Worm (Caenorhabditis elegans) whole organism, L4 larva: ENCODE measurements around the gene nhr-93.

Experiments
- F49E8.2 ChIP-seq: sonication (generic microtip); optimal IDR thresholded peaks from 2 replicates; lab custom pipeline; 2016; ENCODE audit warnings: missing compliant biosample characterization, mild to moderate bottlenecking, missing genetic modification characterization, borderline replicate concordance
- T26A8.4 ChIP-seq: fragments of 200-800 bp; sonication (Bioruptor generic); IDR thresholded peaks from 2 replicates; pipeline ENCODE4 v1.3.6; 2022; ENCODE audit warnings: missing genetic modification characterization, missing compliant biosample characterization
- Y48G9A.11 ChIP-seq: fragments of 200-800 bp; sonication (Bioruptor generic); IDR thresholded peaks from 2 replicates; pipeline ENCODE4 v1.3.6; 2022; ENCODE audit warnings: missing genetic modification reagents, missing genetic modification characterization, missing compliant biosample characterization
- Y75B8A.6 ChIP-seq: fragments of 200-800 bp; sonication (Bioruptor generic); IDR thresholded peaks from 2 replicates; pipeline ENCODE4 v1.3.6; 2022; ENCODE audit warnings: missing genetic modification reagents, missing genetic modification characterization, missing compliant biosample characterization
- aha-1 ChIP-seq: fragments of 150-350 bp; peaks from one replicate; lab custom pipeline; 2014; ENCODE audit warnings: missing biosample characterization, missing genetic modification characterization
- aly-2 ChIP-seq: sonication (generic microtip); optimal IDR thresholded peaks from 2 replicates; lab custom pipeline; 2018; ENCODE audit warnings: missing biosample characterization, missing genetic modification characterization
- arid-1 ChIP-seq: fragments of 200-800 bp; sonication (Bioruptor generic); conservative IDR thresholded peaks from 2 replicates; pipeline ENCODE4 v1.3.6; 2022; ENCODE audit warnings: missing genetic modification reagents, missing genetic modification characterization, missing compliant biosample characterization
- attf-4 ChIP-seq: sonication (generic microtip); optimal IDR thresholded peaks from 3 replicates; lab custom pipeline; 2017; ENCODE audit warnings: missing biosample characterization, missing genetic modification characterization
- ceh-28 ChIP-seq: fragments of 150-350 bp; optimal IDR thresholded peaks from 2 replicates; lab custom pipeline; 2014; ENCODE audit warnings: missing biosample characterization, missing genetic modification reagents, missing genetic modification characterization
- daf-16 ChIP-seq, 3 experiments: sonication (generic microtip); optimal IDR thresholded peaks; 2 replicates each; lab custom pipeline; 2016 to 2017; ENCODE audit warnings: missing genetic modification characterization in 3 of 3, missing genetic modification reagents in 3 of 3, mild to moderate bottlenecking in 2 of 3, missing compliant biosample characterization in 2 of 3, missing biosample characterization in 1 of 3, moderate library complexity in 1 of 3
- daf-19 ChIP-seq: fragments of 200-800 bp; sonication (Bioruptor generic); conservative IDR thresholded peaks from 2 replicates; pipeline ENCODE4 v1.3.6; 2022; ENCODE audit warnings: missing genetic modification characterization, missing compliant biosample characterization
- daf-8 ChIP-seq: fragments of 200-800 bp; sonication (Bioruptor generic); IDR thresholded peaks from 2 replicates; pipeline ENCODE4 v1.3.6; 2022; ENCODE audit warnings: missing genetic modification characterization, missing compliant biosample characterization
- fos-1 ChIP-seq: fragments of 150-350 bp; optimal IDR thresholded peaks from 2 replicates; lab custom pipeline; 2014; ENCODE audit warnings: missing biosample characterization, missing genetic modification characterization
- gei-8 ChIP-seq: fragments of 200-800 bp; sonication (Bioruptor generic); optimal IDR thresholded peaks from 2 replicates; lab custom pipeline; 2018; ENCODE audit warnings: mild to moderate bottlenecking, missing genetic modification characterization, missing compliant biosample characterization
- hif-1 ChIP-seq, 2 experiments: sonication (generic microtip); optimal IDR thresholded peaks; 2 replicates each; lab custom pipeline; 2016 to 2017; ENCODE audit warnings: missing compliant biosample characterization in 2 of 2, missing genetic modification characterization in 2 of 2, missing genetic modification reagents in 2 of 2, missing genotype in 2 of 2, mild to moderate bottlenecking in 1 of 2
- hlh-30 ChIP-seq: sonication (generic microtip); optimal IDR thresholded peaks from 2 replicates; lab custom pipeline; 2017; ENCODE audit warnings: antibody characterized with exemption, mild to moderate bottlenecking, missing genetic modification characterization, missing compliant biosample characterization; ENCODE audit not compliant: insufficient read depth
- hmg-1.1 ChIP-seq: fragments of 200-800 bp; sonication (Bioruptor generic); IDR thresholded peaks from 2 replicates; pipeline ENCODE4 v1.3.6; 2022; ENCODE audit warnings: missing genetic modification reagents, missing genetic modification characterization, missing compliant biosample characterization
- lin-38 ChIP-seq: fragments of 200-800 bp; sonication (Bioruptor generic); IDR thresholded peaks from 2 replicates; pipeline ENCODE4 v1.3.6; 2022; ENCODE audit warnings: missing genetic modification reagents, missing genetic modification characterization, missing compliant biosample characterization
- lir-3 ChIP-seq: sonication (generic microtip); optimal IDR thresholded peaks from 2 replicates; lab custom pipeline; 2016; ENCODE audit warnings: mild to moderate bottlenecking, missing genetic modification characterization, missing compliant biosample characterization
- lsy-2 ChIP-seq, 2 experiments: fragments of 150-350 bp in 1 of 2; sonication (generic microtip) in 1 of 2; optimal IDR thresholded peaks; 2 replicates each; lab custom pipeline; 2014 to 2017; ENCODE audit warnings: missing biosample characterization in 2 of 2, missing genetic modification characterization in 2 of 2
- madf-9 ChIP-seq: fragments of 200-800 bp; sonication (Bioruptor generic); conservative IDR thresholded peaks from 2 replicates; pipeline ENCODE4 v1.3.6; 2022; ENCODE audit warnings: missing genetic modification reagents, missing genetic modification characterization, missing compliant biosample characterization
- mdt-29 ChIP-seq: fragments of 200-800 bp; sonication (Bioruptor generic); IDR thresholded peaks from 2 replicates; pipeline ENCODE4 v1.3.6; 2022; ENCODE audit warnings: missing genetic modification reagents, missing genetic modification characterization, missing compliant biosample characterization
- mxl-2 ChIP-seq: fragments of 200-800 bp; sonication (Bioruptor generic); conservative IDR thresholded peaks from 2 replicates; pipeline ENCODE4 v1.3.6; 2022; ENCODE audit warnings: missing genetic modification reagents, missing genetic modification characterization, missing compliant biosample characterization
- mxl-3 ChIP-seq: fragments of 200-800 bp; sonication (Bioruptor generic); optimal IDR thresholded peaks from 2 replicates; lab custom pipeline; 2018; ENCODE audit warnings: mild to moderate bottlenecking, missing genetic modification characterization, missing compliant biosample characterization
- nhr-10 ChIP-seq: fragments of 150-350 bp; optimal IDR thresholded peaks from 2 replicates; lab custom pipeline; 2014; ENCODE audit warnings: missing biosample characterization, missing genetic modification characterization
- nhr-11 ChIP-seq: fragments of 150-350 bp; optimal IDR thresholded peaks from 2 replicates; lab custom pipeline; 2014; ENCODE audit warnings: missing biosample characterization, missing genetic modification characterization
- nhr-111 ChIP-seq: fragments of 200-800 bp; sonication (Bioruptor generic); optimal IDR thresholded peaks from 2 replicates; lab custom pipeline; 2018; ENCODE audit warnings: mild to moderate bottlenecking, missing genetic modification characterization, missing compliant biosample characterization
- nhr-77 ChIP-seq: fragments of 150-350 bp; optimal IDR thresholded peaks from 2 replicates; lab custom pipeline; 2014; ENCODE audit warnings: missing biosample characterization, missing genetic modification characterization
- sdz-12 ChIP-seq: fragments of 200-800 bp; sonication (Bioruptor generic); optimal IDR thresholded peaks from 2 replicates; lab custom pipeline; 2018; ENCODE audit warnings: mild to moderate bottlenecking, missing genetic modification characterization, missing compliant biosample characterization
- set-16 ChIP-seq: fragments of 200-800 bp; sonication (Bioruptor generic); IDR thresholded peaks from 2 replicates; pipeline ENCODE4 v1.3.6; 2022; ENCODE audit warnings: missing genetic modification reagents, missing genetic modification characterization, missing compliant biosample characterization
- skn-1 ChIP-seq: fragments of 150-350 bp; optimal IDR thresholded peaks from 2 replicates; lab custom pipeline; 2014; ENCODE audit warnings: missing biosample characterization, missing genetic modification characterization
- snpc-1.2 ChIP-seq: fragments of 200-800 bp; sonication (Bioruptor generic); IDR thresholded peaks from 2 replicates; pipeline ENCODE4 v1.3.6; 2022; ENCODE audit warnings: missing genetic modification reagents, missing genetic modification characterization, missing compliant biosample characterization
- snpc-4 ChIP-seq: fragments of 150-350 bp; optimal IDR thresholded peaks from 2 replicates; lab custom pipeline; 2014; ENCODE audit warnings: missing biosample characterization, missing genetic modification characterization
- spr-3 ChIP-seq: fragments of 200-800 bp; sonication (Bioruptor generic); optimal IDR thresholded peaks from 2 replicates; lab custom pipeline; 2018; ENCODE audit warnings: mild to moderate bottlenecking, missing genetic modification characterization, missing compliant biosample characterization
- tag-97 ChIP-seq: fragments of 200-800 bp; sonication (Bioruptor generic); IDR thresholded peaks from 2 replicates; pipeline ENCODE4 v1.3.6; 2022; ENCODE audit warnings: missing genetic modification characterization, missing compliant biosample characterization
- unc-130 ChIP-seq: sonication (generic microtip); optimal IDR thresholded peaks from 2 replicates; lab custom pipeline; 2016; ENCODE audit warnings: missing genetic modification reagents, missing genetic modification characterization, missing compliant biosample characterization
- unc-39 ChIP-seq: sonication (generic microtip); optimal IDR thresholded peaks from 2 replicates; lab custom pipeline; 2017; ENCODE audit warnings: missing biosample characterization, missing genetic modification characterization
- unc-62 ChIP-seq, 3 experiments: fragments of 150-350 bp in 1 of 3; sonication (generic microtip); optimal IDR thresholded peaks in 2 of 3; peaks in 1 of 3; 1 replicate in 1 of 3; 2 replicates in 2 of 3; lab custom pipeline; 2014 to 2017; ENCODE audit warnings: missing biosample characterization in 3 of 3, missing genetic modification characterization in 3 of 3, missing genetic modification reagents in 3 of 3, missing genotype in 1 of 3
- vab-7 ChIP-seq: fragments of 200-800 bp; sonication (Bioruptor generic); IDR thresholded peaks from 2 replicates; pipeline ENCODE4 v1.3.6; 2022; ENCODE audit warnings: missing genetic modification reagents, missing genetic modification characterization, missing compliant biosample characterization
- zfp-3 ChIP-seq: fragments of 200-800 bp; sonication (Bioruptor generic); conservative IDR thresholded peaks from 2 replicates; pipeline ENCODE4 v1.3.6; 2022; ENCODE audit warnings: missing genetic modification reagents, missing genetic modification characterization, missing compliant biosample characterization
- zip-2 ChIP-seq: fragments of 150-350 bp; optimal IDR thresholded peaks from 2 replicates; lab custom pipeline; 2014; ENCODE audit warnings: missing biosample characterization, missing genetic modification characterization

nhr-93 gene

ce11 chrV:3579795-3580194 lies 41.6 kb upstream of the nhr-93 start (continued):
- TF ChIP-seq skn-1: no peak
- TF ChIP-seq gei-8 (GFP tag; lab: Kevin White, UChicago): no peak
- no peak for TF ChIP-seq aly-2 (tag; lab: Kevin White, UChicago)
- peak in 1 of 2 experiments; percentile 78 for TF ChIP-seq hif-1 (tag; optimal IDR thresholded peaks at IDR 0.05; lab: Kevin White, UChicago)
- TF ChIP-seq nhr-11 (tag; lab: Kevin White, UChicago): peak; percentile 80
- TF ChIP-seq nhr-77 (tag; lab: Kevin White, UChicago): no peak

ce11 chrV:3579248-3579647 lies 41.0 kb upstream of the nhr-93 start:
- TF ChIP-seq hmg-1.1 (GFP tag; lab: Robert Waterston, UW) (0 out of 2 replicates have a peak, but pooled peaks have one; percentile 16), unc-39 (no peak), ceh-28 (tag; lab: Kevin White, UChicago) (no peak), daf-19 (GFP tag; lab: Robert Waterston, UW) (no peak), snpc-4 (no peak), T26A8.4 (GFP tag; lab: Robert Waterston, UW) (no peak), zfp-3 (GFP tag; lab: Robert Waterston, UW) (no peak), aha-1 (peak; percentile 98), mdt-29 (no peak), nhr-111 (GFP tag; lab: Kevin White, UChicago) (no peak), daf-8 (GFP tag; lab: Robert Waterston, UW) (no peak), fos-1 (tag; lab: Kevin White, UChicago) (no peak), nhr-77 (tag; lab: Kevin White, UChicago) (no peak), hif-1 (tag; optimal IDR thresholded peaks at IDR 0.05; lab: Kevin White, UChicago) (peak in 1 of 2 experiments; percentile 98), mxl-3 (GFP tag; lab: Kevin White, UChicago) (peak; percentile 46), nhr-10 (no peak), aly-2 (tag; lab: Kevin White, UChicago) (no peak), unc-62 (GFP tag; optimal IDR thresholded peaks at IDR 0.05 in 1 of 2; lab: Kevin White, UChicago) (peak in 1 of 2 experiments; percentile 92), unc-62 (tag; optimal IDR thresholded peaks at IDR 0.05; lab: Kevin White, UChicago) (no peak), vab-7 (GFP tag; lab: Robert Waterston, UW) (no peak), lir-3 (no peak)

ce11 chrV:3578813-3579212 lies 40.6 kb upstream of the nhr-93 start, which contains the start of gene pygl-1:
TSS of gene pygl-1 (plus strand) at chrV:3579023.
- TF ChIP-seq sdz-12 (GFP tag; lab: Kevin White, UChicago) (no peak), arid-1 (GFP tag; lab: Robert Waterston, UW) (no peak), tag-97 (no peak), daf-16 (GFP tag; optimal IDR thresholded peaks at IDR 0.05; lab: Kevin White, UChicago) (no peak), daf-16 (tag; optimal IDR thresholded peaks at IDR 0.05; lab: Kevin White, UChicago) (peak; percentile 28), mxl-2 (GFP tag; lab: Robert Waterston, UW) (no peak), attf-4 (no peak), F49E8.2 (peak; percentile 66), zip-2 (tag; lab: Kevin White, UChicago) (no peak), hlh-30 (tag; lab: Kevin White, UChicago) (no peak), spr-3 (GFP tag; lab: Kevin White, UChicago) (no peak), lin-38 (GFP tag; lab: Robert Waterston, UW) (peak; percentile 69), Y75B8A.6 (no peak), lsy-2 (tag; optimal IDR thresholded peaks at IDR 0.05; lab: Kevin White, UChicago) (peak in 1 of 2 experiments; percentile 72), Y48G9A.11 (GFP tag; lab: Robert Waterston, UW) (peak; percentile 91), snpc-1.2 (GFP tag; lab: Robert Waterston, UW) (peak; percentile 27; the same call in 1 of the 2 replicates), set-16 (GFP tag; lab: Robert Waterston, UW) (no peak), madf-9 (0 out of 2 replicates have a peak, but pooled peaks have one; percentile 10), unc-130 (GFP tag; lab: Kevin White, UChicago) (peak; percentile 88)
